Worm (Caenorhabditis elegans) whole organism, mixed stage, embryonic: Measurements from ENCODE around the gene rgs-5.

ENCODE experiments used
- ceh-39 ChIP-seq: fragments of 150-350 bp; optimal IDR thresholded peaks from 2 replicates; lab custom pipeline; 2014; ENCODE audit warnings: missing biosample characterization, missing genetic modification characterization
- elt-3 ChIP-seq: fragments of 150-350 bp; optimal IDR thresholded peaks from 2 replicates; lab custom pipeline; 2014; ENCODE audit warnings: missing biosample characterization, missing genetic modification characterization
- nhr-76 ChIP-seq: sonication (generic microtip); optimal IDR thresholded peaks from 2 replicates; lab custom pipeline; 2017; ENCODE audit warnings: missing biosample characterization, missing genetic modification characterization
- unc-39 ChIP-seq: fragments of 150-350 bp; optimal IDR thresholded peaks from 2 replicates; lab custom pipeline; 2014; ENCODE audit warnings: missing biosample characterization, missing genetic modification characterization

DNA sequence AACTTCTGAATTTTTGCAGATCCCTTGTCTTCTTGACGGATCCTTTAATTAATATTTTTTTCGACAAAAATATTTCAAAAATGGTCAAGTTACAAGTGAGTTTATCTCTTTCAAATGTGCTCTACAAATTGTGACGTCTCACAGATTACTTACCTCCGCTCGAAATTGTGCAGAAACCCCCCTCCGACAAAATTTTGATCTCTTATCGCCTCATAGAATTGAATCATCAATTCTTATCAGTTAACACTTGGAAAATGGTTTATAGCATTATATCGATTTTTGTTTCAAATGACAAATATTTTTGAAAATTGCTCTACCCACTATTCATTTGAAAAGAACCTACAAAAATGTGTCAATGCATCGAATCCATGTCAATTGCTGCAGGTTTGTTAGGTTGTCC, 36.5 kb downstream of the rgs-5 start, which contains the start of gene B0244.10:
- no peak for TF ChIP-seq elt-3 (tag; lab: Kevin White, UChicago)
- TF ChIP-seq unc-39 (tag; lab: Kevin White, UChicago) = no peak
- TF ChIP-seq nhr-76 (tag; lab: Kevin White, UChicago) = no peak
- TF ChIP-seq ceh-39 (tag; lab: Kevin White, UChicago) = no peak
